Worm (Caenorhabditis elegans) whole organism, late embryonic: ENCODE data around the gene F47B10.8.

Source experiments
- elt-2 ChIP-seq: sonication (generic microtip); optimal IDR thresholded peaks from 2 replicates; lab custom pipeline; 2016; ENCODE audit warnings: missing genetic modification reagents, missing genetic modification characterization, missing compliant biosample characterization
- pha-4 ChIP-seq: fragments of 150-350 bp; optimal IDR thresholded peaks from 2 replicates; lab custom pipeline; 2018; ENCODE audit warnings: missing biosample characterization, missing genetic modification reagents, missing genetic modification characterization

DNA sequence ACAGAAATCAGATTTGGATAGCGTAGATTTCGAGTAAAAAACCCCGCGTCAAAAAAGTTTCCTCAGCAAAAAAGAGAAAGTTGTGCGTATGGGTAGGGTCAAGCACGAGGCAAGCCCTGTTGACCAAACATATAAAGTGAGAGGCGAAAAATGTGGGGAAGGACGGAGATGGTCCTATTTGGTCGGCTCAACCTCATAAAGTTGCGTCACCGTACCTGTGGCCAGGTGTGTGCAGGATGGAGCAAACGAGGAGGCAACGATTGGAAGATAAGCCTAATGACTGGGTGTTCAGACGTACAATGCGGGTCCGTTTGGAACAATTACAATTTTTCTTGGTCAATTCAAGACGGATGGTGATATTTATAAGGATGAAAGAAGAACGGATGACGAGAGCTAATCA lies 16.5 kb upstream of the F47B10.8 start:
- no peak for TF ChIP-seq elt-2 (tag; lab: Kevin White, UChicago)
- no peak for TF ChIP-seq pha-4 (tag; lab: Kevin White, UChicago)
